Worm (Caenorhabditis elegans): Measurements from ENCODE around the gene F13B12.4.

DNA sequence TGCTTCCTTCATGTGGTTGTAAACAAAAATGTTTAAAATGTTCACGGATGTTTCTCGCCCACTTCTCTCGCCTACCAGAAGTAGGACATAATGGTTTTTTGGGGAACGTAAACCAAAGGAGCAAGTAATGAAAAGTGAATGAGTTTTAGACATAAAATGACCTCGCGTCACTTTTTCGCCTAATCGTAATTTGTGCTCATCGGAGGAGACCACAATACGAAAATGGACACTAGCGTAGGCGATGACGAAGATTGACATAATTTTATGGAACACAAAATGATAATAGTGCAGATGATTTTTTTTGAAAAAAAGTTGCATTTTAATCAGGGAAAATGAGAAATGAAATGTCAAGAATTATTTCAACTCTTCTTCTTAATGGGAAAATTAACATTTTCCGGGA, 19.0 kb upstream of the F13B12.4 start:
- TF ChIP-seq flt-1 (GFP tag; IDR thresholded peaks at IDR 0.05) (no peak), ztf-23 (GFP tag; IDR thresholded peaks at IDR 0.05) (no peak), ref-1 (GFP tag; conservative IDR thresholded peaks at IDR 0.05) (no peak)

Measured in whole organism, midembryonic.